Worm (Caenorhabditis elegans): ENCODE data around the gene rgs-6.

- TF ChIP-seq elt-4 (tag; optimal IDR thresholded peaks at IDR 0.05) (no peak), ama-1 (optimal IDR thresholded peaks at IDR 0.05) (no peak), elt-2 (tag; optimal IDR thresholded peaks at IDR 0.05) (peak; percentile 87), hlh-30 (tag; optimal IDR thresholded peaks at IDR 0.05; ENCODE audit: insufficient read depth) (no peak), sdc-2 (tag; optimal IDR thresholded peaks at IDR 0.05) (no peak)
Observed at ce11 chrX:5696197-5696596, 37.4 kb downstream of the rgs-6 start.
